Worm (Caenorhabditis elegans) whole organism, L3 larva: ENCODE results near the gene atgl-1.

Source experiments
- R02D3.7 ChIP-seq: fragments of 150-350 bp; optimal IDR thresholded peaks from 2 replicates; lab custom pipeline; 2014; ENCODE audit warnings: missing biosample characterization, missing genetic modification characterization
- ZK546.5 ChIP-seq: sonication (generic microtip); optimal IDR thresholded peaks from 2 replicates; lab custom pipeline; 2017; ENCODE audit warnings: missing biosample characterization, missing genetic modification characterization
- aly-2 ChIP-seq: fragments of 150-350 bp; optimal IDR thresholded peaks from 2 replicates; lab custom pipeline; 2014; ENCODE audit warnings: missing biosample characterization, missing genetic modification characterization
- ama-1 ChIP-seq: fragments of 150-350 bp; optimal IDR thresholded peaks from 2 replicates; lab custom pipeline; 2018
- ceh-16 ChIP-seq: sonication (generic microtip); optimal IDR thresholded peaks from 2 replicates; lab custom pipeline; 2017; ENCODE audit warnings: missing biosample characterization, missing genetic modification characterization
- ceh-28 ChIP-seq: fragments of 150-350 bp; optimal IDR thresholded peaks from 2 replicates; lab custom pipeline; 2014; ENCODE audit warnings: missing biosample characterization, missing genetic modification reagents, missing genetic modification characterization
- ceh-9 ChIP-seq: sonication (generic microtip); optimal IDR thresholded peaks from 2 replicates; lab custom pipeline; 2018; ENCODE audit warnings: missing biosample characterization, missing genetic modification characterization
- egl-27 ChIP-seq: sonication (generic microtip); optimal IDR thresholded peaks from 4 replicates; lab custom pipeline; 2017; ENCODE audit warnings: missing biosample characterization, missing genetic modification reagents, missing genetic modification characterization
- egl-5 ChIP-seq: fragments of 150-350 bp; optimal IDR thresholded peaks from 2 replicates; lab custom pipeline; 2017; ENCODE audit warnings: missing biosample characterization, missing genetic modification reagents, missing genetic modification characterization, inconsistent platforms
- elt-1 ChIP-seq: fragments of 150-350 bp; optimal IDR thresholded peaks from 2 replicates; lab custom pipeline; 2014; ENCODE audit warnings: missing biosample characterization, missing genetic modification characterization
- elt-2 ChIP-seq: sonication (generic microtip); optimal IDR thresholded peaks from 2 replicates; lab custom pipeline; 2016; ENCODE audit warnings: missing genetic modification reagents, mild to moderate bottlenecking, missing genetic modification characterization, missing compliant biosample characterization
- elt-3 ChIP-seq, 3 experiments: fragments of 150-350 bp in 1 of 3; sonication (generic microtip) in 2 of 3; optimal IDR thresholded peaks; 2 replicates in 2 of 3; 4 replicates in 1 of 3; lab custom pipeline; 2014 to 2017; ENCODE audit warnings: missing biosample characterization in 3 of 3, missing genetic modification characterization in 3 of 3
- eor-1 ChIP-seq, 2 experiments: fragments of 150-350 bp; optimal IDR thresholded peaks; 2 replicates each; lab custom pipeline; 2014 to 2018; ENCODE audit warnings: missing biosample characterization in 2 of 2, missing genetic modification characterization in 2 of 2
- fkh-10 ChIP-seq: sonication (generic microtip); optimal IDR thresholded peaks from 2 replicates; lab custom pipeline; 2017; ENCODE audit warnings: missing biosample characterization, missing genetic modification reagents, missing genetic modification characterization
- fkh-2 ChIP-seq: fragments of 150-350 bp; optimal IDR thresholded peaks from 2 replicates; lab custom pipeline; 2014; ENCODE audit warnings: missing biosample characterization, missing genetic modification reagents, missing genetic modification characterization
- fos-1 ChIP-seq: fragments of 150-350 bp; optimal IDR thresholded peaks from 2 replicates; lab custom pipeline; 2014; ENCODE audit warnings: missing biosample characterization, missing genetic modification characterization
- hmg-11 ChIP-seq: sonication (generic microtip); optimal IDR thresholded peaks from 2 replicates; lab custom pipeline; 2016; ENCODE audit warnings: missing genetic modification characterization, missing compliant biosample characterization
- jun-1 ChIP-seq: fragments of 150-350 bp; optimal IDR thresholded peaks from 2 replicates; lab custom pipeline; 2014; ENCODE audit warnings: missing biosample characterization, missing genetic modification reagents, missing genetic modification characterization
- lin-15B ChIP-seq: fragments of 150-350 bp; optimal IDR thresholded peaks from 2 replicates; lab custom pipeline; 2014; ENCODE audit warnings: missing biosample characterization, missing genetic modification characterization
- lin-39 ChIP-seq: fragments of 150-350 bp; optimal IDR thresholded peaks from 2 replicates; lab custom pipeline; 2018; ENCODE audit warnings: missing biosample characterization, missing genetic modification reagents, missing genetic modification characterization
- lsy-12 ChIP-seq: sonication (generic microtip); optimal IDR thresholded peaks from 2 replicates; lab custom pipeline; 2016; ENCODE audit warnings: mild to moderate bottlenecking, missing genetic modification characterization, missing compliant biosample characterization
- mdl-1 ChIP-seq: fragments of 150-350 bp; optimal IDR thresholded peaks from 2 replicates; lab custom pipeline; 2014; ENCODE audit warnings: missing biosample characterization, missing genetic modification characterization
- mml-1 ChIP-seq: fragments of 150-350 bp; sonication (generic microtip); optimal IDR thresholded peaks from 3 replicates; lab custom pipeline; 2014; ENCODE audit warnings: missing biosample characterization, missing genetic modification characterization
- nfya-1 ChIP-seq: sonication (generic microtip); optimal IDR thresholded peaks from 2 replicates; lab custom pipeline; 2017; ENCODE audit warnings: missing genetic modification characterization, mild to moderate bottlenecking, missing compliant biosample characterization, antibody characterized with exemption, moderate library complexity; ENCODE audit not compliant: insufficient read depth
- nhr-11 ChIP-seq: fragments of 150-350 bp; optimal IDR thresholded peaks from 2 replicates; lab custom pipeline; 2014; ENCODE audit warnings: missing biosample characterization, missing genetic modification characterization
- nhr-12 ChIP-seq: fragments of 150-350 bp; optimal IDR thresholded peaks from 2 replicates; lab custom pipeline; 2014; ENCODE audit warnings: missing biosample characterization, missing genetic modification characterization
- nhr-23 ChIP-seq: fragments of 150-350 bp; optimal IDR thresholded peaks from 2 replicates; lab custom pipeline; 2014; ENCODE audit warnings: missing biosample characterization, missing genetic modification reagents, missing genetic modification characterization
- nhr-237 ChIP-seq: fragments of 150-350 bp; optimal IDR thresholded peaks from 2 replicates; lab custom pipeline; 2014; ENCODE audit warnings: missing biosample characterization, missing genetic modification characterization
- nhr-25 ChIP-seq: sonication (generic microtip); optimal IDR thresholded peaks from 2 replicates; lab custom pipeline; 2017; ENCODE audit warnings: missing biosample characterization, missing genetic modification characterization
- nhr-28 ChIP-seq: fragments of 150-350 bp; optimal IDR thresholded peaks from 2 replicates; lab custom pipeline; 2014; ENCODE audit warnings: missing biosample characterization, missing genetic modification characterization
- nhr-43 ChIP-seq: sonication (generic microtip); optimal IDR thresholded peaks from 2 replicates; lab custom pipeline; 2016; ENCODE audit warnings: mild to moderate bottlenecking, missing genetic modification characterization, missing compliant biosample characterization; ENCODE audit not compliant: poor library complexity, severe bottlenecking
- nhr-67 ChIP-seq: fragments of 150-350 bp; optimal IDR thresholded peaks from 2 replicates; lab custom pipeline; 2014; ENCODE audit warnings: missing biosample characterization, missing genetic modification characterization
- nhr-76 ChIP-seq: fragments of 150-350 bp; sonication (generic microtip); optimal IDR thresholded peaks from 5 replicates; lab custom pipeline; 2014; ENCODE audit warnings: missing biosample characterization, missing genetic modification characterization
- nhr-77 ChIP-seq: fragments of 150-350 bp; optimal IDR thresholded peaks from 2 replicates; lab custom pipeline; 2014; ENCODE audit warnings: missing biosample characterization, missing genetic modification characterization
- pha-4 ChIP-seq: fragments of 150-350 bp; optimal IDR thresholded peaks from 2 replicates; lab custom pipeline; 2014; ENCODE audit warnings: missing biosample characterization, missing genetic modification reagents, missing genetic modification characterization
- pqm-1 ChIP-seq: fragments of 150-350 bp; optimal IDR thresholded peaks from 2 replicates; lab custom pipeline; 2017; ENCODE audit warnings: missing biosample characterization, missing genetic modification characterization, inconsistent platforms
- sea-2 ChIP-seq: fragments of 150-350 bp; sonication (generic microtip); optimal IDR thresholded peaks from 4 replicates; lab custom pipeline; 2014; ENCODE audit warnings: missing biosample characterization, missing genetic modification reagents, missing genetic modification characterization
- skn-1 ChIP-seq: fragments of 150-350 bp; optimal IDR thresholded peaks from 2 replicates; lab custom pipeline; 2014; ENCODE audit warnings: missing biosample characterization, missing genetic modification characterization
- tbx-2 ChIP-seq: sonication (generic microtip); optimal IDR thresholded peaks from 2 replicates; lab custom pipeline; 2016; ENCODE audit warnings: mild to moderate bottlenecking, missing genetic modification characterization, missing compliant biosample characterization
- unc-39 ChIP-seq: sonication (generic microtip); optimal IDR thresholded peaks from 4 replicates; lab custom pipeline; 2017; ENCODE audit warnings: missing biosample characterization, missing genetic modification characterization
- unc-62 ChIP-seq: fragments of 150-350 bp; sonication (generic microtip); optimal IDR thresholded peaks from 4 replicates; lab custom pipeline; 2014; ENCODE audit warnings: missing biosample characterization, missing genetic modification reagents, missing genetic modification characterization
- zag-1 ChIP-seq: fragments of 150-350 bp; optimal IDR thresholded peaks from 2 replicates; lab custom pipeline; 2014; ENCODE audit warnings: missing biosample characterization, missing genetic modification characterization
- ztf-11 ChIP-seq: fragments of 150-350 bp; optimal IDR thresholded peaks from 2 replicates; lab custom pipeline; 2014; ENCODE audit warnings: missing biosample characterization, missing genetic modification characterization
- ztf-4 ChIP-seq: fragments of 150-350 bp; optimal IDR thresholded peaks from 2 replicates; lab custom pipeline; 2014; ENCODE audit warnings: missing biosample characterization, missing genetic modification characterization

atgl-1 gene

ce11 chrIII:6419409-6419944, at the start of gene atgl-1:
TSS of gene atgl-1 (minus strand) at chrIII:6419459.
- TF ChIP-seq ceh-16 (tag; lab: Kevin White, UChicago) (no peak), pha-4 (tag; lab: Kevin White, UChicago) (no peak), nhr-25 (tag; lab: Kevin White, UChicago) (peak; percentile 24), nhr-11 (tag; lab: Kevin White, UChicago) (no peak), nhr-28 (no peak), mdl-1 (no peak), ztf-4 (no peak), ama-1 (lab: Kevin White, UChicago) (peak; percentile 17), mml-1 (tag; lab: Kevin White, UChicago) (no peak), egl-5 (tag; lab: Kevin White, UChicago) (no peak), aly-2 (tag; lab: Kevin White, UChicago) (no peak), eor-1 (tag; optimal IDR thresholded peaks at IDR 0.05; lab: Kevin White, UChicago) (no peak), nhr-77 (tag; lab: Kevin White, UChicago) (no peak), ztf-11 (no peak), lsy-12 (tag; lab: Kevin White, UChicago) (no peak), tbx-2 (tag; lab: Kevin White, UChicago) (no peak), elt-1 (no peak)
- TF ChIP-seq, all 47 proteins: peak for 2

- TF ChIP-seq nfya-1 (no peak), ama-1 (lab: Kevin White, UChicago) (no peak), nhr-67 (tag; lab: Kevin White, UChicago) (no peak), zag-1 (tag; lab: Kevin White, UChicago) (no peak), pha-4 (tag; lab: Kevin White, UChicago) (no peak), unc-39 (no peak), elt-1 (no peak), nhr-23 (tag; lab: Kevin White, UChicago) (no peak), nhr-28 (no peak), egl-27 (tag; lab: Kevin White, UChicago) (no peak), jun-1 (tag; lab: Kevin White, UChicago) (no peak), sea-2 (GFP tag; lab: Kevin White, UChicago) (no peak), eor-1 (tag; optimal IDR thresholded peaks at IDR 0.05; lab: Kevin White, UChicago) (no peak), nhr-43 (no peak), mml-1 (tag; lab: Kevin White, UChicago) (no peak), ceh-9 (tag; lab: Kevin White, UChicago) (no peak), fkh-10 (no peak), fkh-2 (tag; lab: Kevin White, UChicago) (no peak), unc-62 (GFP tag; lab: Kevin White, UChicago) (no peak), R02D3.7 (no peak)
- TF ChIP-seq, all 47 proteins: peak for 0
Measured at ce11 chrIII:6467005-6467404, 47.7 kb upstream of the atgl-1 start, which contains the start of gene T26A5.2. TSS of gene T26A5.2 (plus strand) at chrIII:6467305.

ce11 chrIII:6464913-6465312, 45.7 kb upstream of the atgl-1 start, which contains the start of gene nduf-2.2:
TSS of gene nduf-2.2 (plus strand) at chrIII:6465222.
- no peak for TF ChIP-seq fkh-10
- TF ChIP-seq unc-62 (GFP tag; lab: Kevin White, UChicago): no peak
- no peak for TF ChIP-seq nhr-76 (tag; lab: Kevin White, UChicago)
- TF ChIP-seq nhr-25 (tag; lab: Kevin White, UChicago): no peak
- TF ChIP-seq ceh-16 (tag; lab: Kevin White, UChicago): no peak
- TF ChIP-seq zag-1 (tag; lab: Kevin White, UChicago): no peak
- TF ChIP-seq jun-1 (tag; lab: Kevin White, UChicago): no peak
- TF ChIP-seq unc-39: no peak
- TF ChIP-seq lin-39: no peak
- no peak for TF ChIP-seq nhr-237
- no peak for TF ChIP-seq egl-27 (tag; lab: Kevin White, UChicago)
- no peak for TF ChIP-seq ztf-11
- no peak for TF ChIP-seq sea-2 (GFP tag; lab: Kevin White, UChicago)
- no peak for TF ChIP-seq pha-4 (tag; lab: Kevin White, UChicago)
- no peak for TF ChIP-seq fkh-2 (tag; lab: Kevin White, UChicago)
- no peak for TF ChIP-seq nhr-28

ce11 chrIII:6464113-6464571, 44.9 kb upstream of the atgl-1 start:
- TF ChIP-seq hmg-11 (tag; lab: Kevin White, UChicago) (no peak), elt-3 (tag; optimal IDR thresholded peaks at IDR 0.05; lab: Kevin White, UChicago) (peak in 2 of 3 experiments; percentile 8 to 36), nhr-11 (tag; lab: Kevin White, UChicago) (peak; percentile 44), ama-1 (lab: Kevin White, UChicago) (peak; percentile 50), skn-1 (tag; lab: Kevin White, UChicago) (no peak), ceh-28 (tag; lab: Kevin White, UChicago) (peak; percentile 72), lin-39 (peak; percentile 97), fkh-2 (tag; lab: Kevin White, UChicago) (no peak), egl-27 (tag; lab: Kevin White, UChicago) (peak; percentile 43), ZK546.5 (tag; lab: Kevin White, UChicago) (no peak), nhr-12 (no peak), nfya-1 (peak; percentile 97), jun-1 (tag; lab: Kevin White, UChicago) (peak; percentile 92), pha-4 (tag; lab: Kevin White, UChicago) (peak; percentile 86), unc-62 (GFP tag; lab: Kevin White, UChicago) (no peak), lin-15B (tag; lab: Kevin White, UChicago) (peak; percentile 84), nhr-25 (tag; lab: Kevin White, UChicago) (peak; percentile 92), mdl-1 (peak; percentile 60), fos-1 (tag; lab: Kevin White, UChicago) (peak; percentile 33), elt-1 (peak; percentile 25), elt-2 (peak; percentile 99), nhr-237 (no peak), nhr-43 (peak; percentile 74), pqm-1 (tag; lab: Kevin White, UChicago) (peak; percentile 94)
